Worm (Caenorhabditis elegans) whole organism, mixed stage, embryonic: ENCODE data around the gene igdb-3.
A peak's percentile ranks its signal among the peaks of the same experiment; 100 is the strongest.

ENCODE experiments used
- M03D4.4 ChIP-seq: sonication (generic microtip); optimal IDR thresholded peaks from 2 replicates; lab custom pipeline; 2017; ENCODE audit warnings: mild to moderate bottlenecking, missing genetic modification characterization, missing compliant biosample characterization
- bed-3 ChIP-seq: fragments of 200-800 bp; sonication (Bioruptor generic); optimal IDR thresholded peaks from 3 replicates; lab custom pipeline; 2018; ENCODE audit warnings: mild to moderate bottlenecking, missing genetic modification characterization, moderate library complexity, missing compliant biosample characterization
- blmp-1 ChIP-seq: fragments of 150-350 bp; optimal IDR thresholded peaks from 2 replicates; lab custom pipeline; 2014; ENCODE audit warnings: missing biosample characterization, missing genetic modification characterization
- ceh-39 ChIP-seq: fragments of 150-350 bp; optimal IDR thresholded peaks from 2 replicates; lab custom pipeline; 2014; ENCODE audit warnings: missing biosample characterization, missing genetic modification characterization
- ceh-43 ChIP-seq: fragments of 200-800 bp; sonication (Bioruptor generic); optimal IDR thresholded peaks from 2 replicates; lab custom pipeline; 2018; ENCODE audit warnings: mild to moderate bottlenecking, missing genetic modification characterization, moderate library complexity, missing compliant biosample characterization
- ceh-83 ChIP-seq: fragments of 200-800 bp; sonication (Bioruptor generic); optimal IDR thresholded peaks from 2 replicates; lab custom pipeline; 2018; ENCODE audit warnings: mild to moderate bottlenecking, missing genetic modification characterization, missing compliant biosample characterization
- ces-1 ChIP-seq: fragments of 150-350 bp; optimal IDR thresholded peaks from 2 replicates; lab custom pipeline; 2014; ENCODE audit warnings: missing biosample characterization, missing genetic modification reagents, missing genetic modification characterization
- drap-1 ChIP-seq: fragments of 200-800 bp; sonication (Bioruptor generic); optimal IDR thresholded peaks from 3 replicates; lab custom pipeline; 2018; ENCODE audit warnings: mild to moderate bottlenecking, missing genetic modification characterization, missing compliant biosample characterization
- elt-1 ChIP-seq: sonication (generic microtip); optimal IDR thresholded peaks from 2 replicates; lab custom pipeline; 2017; ENCODE audit warnings: missing genetic modification characterization, mild to moderate bottlenecking, missing compliant biosample characterization, antibody characterized with exemption, moderate library complexity, borderline replicate concordance; ENCODE audit not compliant: insufficient read depth
- elt-3 ChIP-seq: fragments of 150-350 bp; optimal IDR thresholded peaks from 2 replicates; lab custom pipeline; 2014; ENCODE audit warnings: missing biosample characterization, missing genetic modification characterization
- flh-1 ChIP-seq: fragments of 200-800 bp; sonication (Bioruptor generic); optimal IDR thresholded peaks from 2 replicates; lab custom pipeline; 2018; ENCODE audit warnings: mild to moderate bottlenecking, missing genetic modification characterization, moderate library complexity, missing compliant biosample characterization
- ham-2 ChIP-seq: fragments of 200-800 bp; sonication (Bioruptor generic); optimal IDR thresholded peaks from 2 replicates; lab custom pipeline; 2018; ENCODE audit warnings: mild to moderate bottlenecking, missing genetic modification characterization, missing compliant biosample characterization
- hlh-1 ChIP-seq: fragments of 150-350 bp; optimal IDR thresholded peaks from 2 replicates; lab custom pipeline; 2014; ENCODE audit warnings: missing biosample characterization, missing genetic modification reagents, missing genetic modification characterization
- lin-13 ChIP-seq: fragments of 150-350 bp; optimal IDR thresholded peaks from 2 replicates; lab custom pipeline; 2014; ENCODE audit warnings: missing biosample characterization, missing genetic modification characterization
- lin-32 ChIP-seq: fragments of 200-800 bp; sonication (Bioruptor generic); optimal IDR thresholded peaks from 2 replicates; lab custom pipeline; 2018; ENCODE audit warnings: mild to moderate bottlenecking, missing genetic modification characterization, missing compliant biosample characterization
- lsy-2 ChIP-seq: fragments of 150-350 bp; optimal IDR thresholded peaks from 2 replicates; lab custom pipeline; 2014; ENCODE audit warnings: missing biosample characterization, missing genetic modification characterization
- mab-5 ChIP-seq: fragments of 150-350 bp; optimal IDR thresholded peaks from 2 replicates; lab custom pipeline; 2014; ENCODE audit warnings: missing biosample characterization, missing genetic modification characterization
- mep-1 ChIP-seq: fragments of 150-350 bp; optimal IDR thresholded peaks from 2 replicates; lab custom pipeline; 2017; ENCODE audit warnings: missing biosample characterization, missing genetic modification reagents, missing genetic modification characterization, inconsistent platforms
- mls-2 ChIP-seq: sonication (generic microtip); optimal IDR thresholded peaks from 2 replicates; lab custom pipeline; 2016; ENCODE audit warnings: mild to moderate bottlenecking, missing genetic modification characterization, moderate library complexity, missing compliant biosample characterization
- nhr-2 ChIP-seq: fragments of 150-350 bp; optimal IDR thresholded peaks from 2 replicates; lab custom pipeline; 2014; ENCODE audit warnings: missing biosample characterization, missing genetic modification characterization
- nhr-237 ChIP-seq: fragments of 150-350 bp; optimal IDR thresholded peaks from 2 replicates; lab custom pipeline; 2014; ENCODE audit warnings: missing biosample characterization, missing genetic modification characterization
- nhr-28 ChIP-seq: fragments of 150-350 bp; optimal IDR thresholded peaks from 2 replicates; lab custom pipeline; 2014; ENCODE audit warnings: missing biosample characterization, missing genetic modification characterization
- nhr-76 ChIP-seq: sonication (generic microtip); optimal IDR thresholded peaks from 2 replicates; lab custom pipeline; 2017; ENCODE audit warnings: missing biosample characterization, missing genetic modification characterization
- pha-4 ChIP-seq: fragments of 150-350 bp; optimal IDR thresholded peaks from 2 replicates; lab custom pipeline; 2018; ENCODE audit warnings: missing biosample characterization, missing genetic modification reagents, missing genetic modification characterization
- sem-2 ChIP-seq: fragments of 200-800 bp; sonication (Bioruptor generic); optimal IDR thresholded peaks from 2 replicates; lab custom pipeline; 2018; ENCODE audit warnings: mild to moderate bottlenecking, missing genetic modification characterization, missing compliant biosample characterization
- snpc-4 ChIP-seq: fragments of 150-350 bp; optimal IDR thresholded peaks from 2 replicates; lab custom pipeline; 2014; ENCODE audit warnings: missing biosample characterization, missing genetic modification characterization
- tbx-8 ChIP-seq: fragments of 200-800 bp; sonication (Bioruptor generic); optimal IDR thresholded peaks from 2 replicates; lab custom pipeline; 2018; ENCODE audit warnings: mild to moderate bottlenecking, missing genetic modification characterization, moderate library complexity, missing compliant biosample characterization
- unc-120 ChIP-seq: sonication (generic microtip); optimal IDR thresholded peaks from 2 replicates; lab custom pipeline; 2017; ENCODE audit warnings: missing genetic modification characterization, missing compliant biosample characterization; ENCODE audit not compliant: poor library complexity, severe bottlenecking
- unc-39 ChIP-seq: fragments of 150-350 bp; optimal IDR thresholded peaks from 2 replicates; lab custom pipeline; 2014; ENCODE audit warnings: missing biosample characterization, missing genetic modification characterization
- unc-62 ChIP-seq: fragments of 150-350 bp; optimal IDR thresholded peaks from 2 replicates; lab custom pipeline; 2014; ENCODE audit warnings: missing biosample characterization, missing genetic modification reagents, missing genetic modification characterization
- zip-8 ChIP-seq: fragments of 150-350 bp; optimal IDR thresholded peaks from 2 replicates; lab custom pipeline; 2014; ENCODE audit warnings: missing biosample characterization, missing genetic modification characterization
- ztf-11 ChIP-seq: fragments of 150-350 bp; optimal IDR thresholded peaks from 2 replicates; lab custom pipeline; 2014; ENCODE audit warnings: missing biosample characterization, missing genetic modification characterization

The igdb-3 gene

ce11 chrX:6408286-6408685 lies 23.0 kb downstream of the igdb-3 start:
- no peak for TF ChIP-seq unc-62 (GFP tag; lab: Kevin White, UChicago)
- no peak for TF ChIP-seq mls-2 (tag; lab: Kevin White, UChicago)
- no peak for TF ChIP-seq M03D4.4 (tag; lab: Kevin White, UChicago)
- TF ChIP-seq ham-2 (GFP tag; lab: Kevin White, UChicago), result no peak
- TF ChIP-seq elt-1 (tag; lab: Kevin White, UChicago), result no peak
- TF ChIP-seq flh-1, result no peak
- TF ChIP-seq hlh-1 (tag; lab: Kevin White, UChicago), result no peak
- no peak for TF ChIP-seq unc-39
- TF ChIP-seq zip-8 (tag; lab: Kevin White, UChicago), result no peak
- no peak for TF ChIP-seq lin-13 (tag; lab: Kevin White, UChicago)
- TF ChIP-seq drap-1 (GFP tag; lab: Kevin White, UChicago), result no peak
- TF ChIP-seq nhr-76 (tag; lab: Kevin White, UChicago), result no peak
- no peak for TF ChIP-seq pha-4
- no peak for TF ChIP-seq ceh-39 (tag; lab: Kevin White, UChicago)
- no peak for TF ChIP-seq snpc-4 (tag; lab: Kevin White, UChicago)
- TF ChIP-seq nhr-237 (tag; lab: Kevin White, UChicago), result no peak
- no peak for TF ChIP-seq ceh-83 (GFP tag; lab: Kevin White, UChicago)

- no peak for TF ChIP-seq lin-32 (GFP tag; lab: Kevin White, UChicago)
- no peak for TF ChIP-seq ham-2 (GFP tag; lab: Kevin White, UChicago)
- no peak for TF ChIP-seq nhr-237 (tag; lab: Kevin White, UChicago)
- TF ChIP-seq hlh-1 (tag; lab: Kevin White, UChicago), result no peak
- TF ChIP-seq mep-1 (tag; lab: Kevin White, UChicago), result no peak
- no peak for TF ChIP-seq ceh-83 (GFP tag; lab: Kevin White, UChicago)
- TF ChIP-seq nhr-76 (tag; lab: Kevin White, UChicago), result no peak
- TF ChIP-seq ceh-39 (tag; lab: Kevin White, UChicago), result no peak
- no peak for TF ChIP-seq mab-5
- no peak for TF ChIP-seq snpc-4 (tag; lab: Kevin White, UChicago)
- TF ChIP-seq sem-2 (GFP tag; lab: Kevin White, UChicago), result no peak
Observed at ce11 chrX:6408713-6409112, 23.4 kb downstream of the igdb-3 start.

- no peak for TF ChIP-seq nhr-237 (tag; lab: Kevin White, UChicago)
- no peak for TF ChIP-seq blmp-1 (tag; lab: Kevin White, UChicago)
- no peak for TF ChIP-seq zip-8 (tag; lab: Kevin White, UChicago)
- peak; percentile 93 for TF ChIP-seq unc-120
- TF ChIP-seq bed-3 (GFP tag; lab: Kevin White, UChicago), result no peak
- TF ChIP-seq M03D4.4 (tag; lab: Kevin White, UChicago), result no peak
- TF ChIP-seq unc-39, result no peak
- TF ChIP-seq mab-5, result no peak
- TF ChIP-seq elt-3, result no peak
- TF ChIP-seq ces-1 (GFP tag; lab: Kevin White, UChicago), result no peak
- no peak for TF ChIP-seq tbx-8 (GFP tag; lab: Kevin White, UChicago)
- TF ChIP-seq flh-1, result no peak
- no peak for TF ChIP-seq ztf-11 (tag; lab: Kevin White, UChicago)
- TF ChIP-seq unc-62 (GFP tag; lab: Kevin White, UChicago), result peak; percentile 75
- no peak for TF ChIP-seq lin-32 (GFP tag; lab: Kevin White, UChicago)
- peak; percentile 96 for TF ChIP-seq hlh-1 (tag; lab: Kevin White, UChicago)
- no peak for TF ChIP-seq drap-1 (GFP tag; lab: Kevin White, UChicago)
- no peak for TF ChIP-seq nhr-2 (tag; lab: Kevin White, UChicago)
- TF ChIP-seq elt-1 (tag; lab: Kevin White, UChicago), result no peak
- no peak for TF ChIP-seq ceh-43
- TF ChIP-seq pha-4, result no peak
- no peak for TF ChIP-seq mls-2 (tag; lab: Kevin White, UChicago)
- TF ChIP-seq nhr-28 (tag; lab: Kevin White, UChicago), result no peak
- TF ChIP-seq, all 35 proteins: peak for 3
Observed at ce11 chrX:6410177-6410765, 25.0 kb downstream of the igdb-3 start, which contains the start of gene mup-2. mup-2 (minus strand) TSS chrX:6410227.

- TF ChIP-seq elt-1 (tag; lab: Kevin White, UChicago), result no peak
- TF ChIP-seq sem-2 (GFP tag; lab: Kevin White, UChicago), result no peak
- no peak for TF ChIP-seq lsy-2
- TF ChIP-seq ham-2 (GFP tag; lab: Kevin White, UChicago), result no peak
Observed at ce11 chrX:6412575-6412974, 27.3 kb downstream of the igdb-3 start, which contains the start of gene T22E5.1. T22E5.1 (plus strand) TSS chrX:6412875.
